Worm (Caenorhabditis elegans) whole organism, L1 larva: Measurements from ENCODE around the gene col-110.

Source experiments
- C16A3.4 ChIP-seq: fragments of 150-350 bp; optimal IDR thresholded peaks from 2 replicates; lab custom pipeline; 2014; ENCODE audit warnings: missing biosample characterization, missing genetic modification characterization
- C34B4.2 ChIP-seq: sonication (generic microtip); optimal IDR thresholded peaks from 2 replicates; lab custom pipeline; 2017; ENCODE audit warnings: mild to moderate bottlenecking, missing genetic modification characterization, missing compliant biosample characterization
- F16B12.6 ChIP-seq: fragments of 150-350 bp; optimal IDR thresholded peaks from 2 replicates; lab custom pipeline; 2014; ENCODE audit warnings: missing biosample characterization, missing genetic modification characterization
- alr-1 ChIP-seq: fragments of 200-800 bp; sonication (Bioruptor generic); optimal IDR thresholded peaks from 2 replicates; lab custom pipeline; 2018; ENCODE audit warnings: borderline replicate concordance, mild to moderate bottlenecking, missing genetic modification characterization, missing compliant biosample characterization
- aly-2 ChIP-seq: fragments of 150-350 bp; optimal IDR thresholded peaks from 2 replicates; lab custom pipeline; 2014; ENCODE audit warnings: missing biosample characterization, missing genetic modification characterization
- ama-1 ChIP-seq: fragments of 150-350 bp; optimal IDR thresholded peaks from 2 replicates; lab custom pipeline; 2014
- dsc-1 ChIP-seq: sonication (generic microtip); optimal IDR thresholded peaks from 2 replicates; lab custom pipeline; 2016; ENCODE audit warnings: mild to moderate bottlenecking, missing genetic modification characterization, missing compliant biosample characterization
- efl-1 ChIP-seq, 4 experiments: fragments of 150-350 bp; optimal IDR thresholded peaks in 3 of 4; peaks in 1 of 4; 1 replicate in 1 of 4; 2 replicates in 3 of 4; lab custom pipeline; 2014; ENCODE audit warnings: missing biosample characterization in 2 of 4, missing genetic modification characterization in 2 of 4, missing genetic modification reagents in 2 of 4
- egl-13 ChIP-seq: sonication (generic microtip); optimal IDR thresholded peaks from 2 replicates; lab custom pipeline; 2016; ENCODE audit warnings: missing genotype, missing genetic modification reagents, missing genetic modification characterization, missing compliant biosample characterization
- elt-3 ChIP-seq, 6 experiments: fragments of 150-350 bp in 1 of 6; sonication (generic microtip); optimal IDR thresholded peaks; 2 replicates each; lab custom pipeline; 2017 to 2018; ENCODE audit warnings: missing biosample characterization in 6 of 6, missing genetic modification characterization in 6 of 6, inconsistent platforms in 1 of 6
- ets-5 ChIP-seq: fragments of 200-800 bp; sonication (Bioruptor generic); IDR thresholded peaks from 2 replicates; pipeline ENCODE4 v1.3.6; 2022; ENCODE audit warnings: missing genetic modification characterization, missing compliant biosample characterization
- fkh-4 ChIP-seq: sonication (generic microtip); optimal IDR thresholded peaks from 2 replicates; lab custom pipeline; 2016; ENCODE audit warnings: missing compliant biosample characterization, missing genetic modification characterization, borderline replicate concordance
- grh-1 ChIP-seq: fragments of 200-800 bp; sonication (Bioruptor generic); IDR thresholded peaks from 2 replicates; pipeline ENCODE4 v1.3.6; 2022; ENCODE audit warnings: missing genetic modification reagents, missing genetic modification characterization, missing compliant biosample characterization
- hlh-17 ChIP-seq: fragments of 200-800 bp; sonication (Bioruptor generic); optimal IDR thresholded peaks from 2 replicates; lab custom pipeline; 2018; ENCODE audit warnings: missing genetic modification characterization, mild to moderate bottlenecking, missing compliant biosample characterization, moderate library complexity, borderline replicate concordance
- irx-1 ChIP-seq: sonication (generic microtip); optimal IDR thresholded peaks from 2 replicates; lab custom pipeline; 2016; ENCODE audit warnings: missing genetic modification characterization, missing compliant biosample characterization
- lin-14 ChIP-seq: fragments of 200-800 bp; sonication (Bioruptor generic); optimal IDR thresholded peaks from 2 replicates; lab custom pipeline; 2018; ENCODE audit warnings: mild to moderate bottlenecking, missing genetic modification characterization, moderate library complexity, missing compliant biosample characterization
- lir-3 ChIP-seq: sonication (generic microtip); optimal IDR thresholded peaks from 2 replicates; lab custom pipeline; 2016; ENCODE audit warnings: mild to moderate bottlenecking, missing genetic modification characterization, moderate library complexity, missing compliant biosample characterization; ENCODE audit not compliant: poor library complexity
- lsy-2 ChIP-seq, 2 experiments: fragments of 150-350 bp; optimal IDR thresholded peaks; 2 replicates each; lab custom pipeline; 2014; ENCODE audit warnings: missing biosample characterization in 2 of 2, missing genetic modification characterization in 2 of 2
- nhr-11 ChIP-seq: fragments of 150-350 bp; optimal IDR thresholded peaks from 2 replicates; lab custom pipeline; 2014; ENCODE audit warnings: missing biosample characterization, missing genetic modification characterization
- nhr-12 ChIP-seq: sonication (generic microtip); optimal IDR thresholded peaks from 2 replicates; lab custom pipeline; 2017; ENCODE audit warnings: missing biosample characterization, missing genetic modification characterization
- nhr-237 ChIP-seq: fragments of 150-350 bp; optimal IDR thresholded peaks from 2 replicates; lab custom pipeline; 2014; ENCODE audit warnings: missing biosample characterization, missing genetic modification characterization
- nhr-28 ChIP-seq: fragments of 150-350 bp; optimal IDR thresholded peaks from 2 replicates; lab custom pipeline; 2014; ENCODE audit warnings: missing biosample characterization, missing genetic modification characterization
- nhr-71 ChIP-seq: sonication (generic microtip); optimal IDR thresholded peaks from 2 replicates; lab custom pipeline; 2016; ENCODE audit warnings: mild to moderate bottlenecking, missing genetic modification characterization, moderate library complexity, missing compliant biosample characterization
- nhr-84 ChIP-seq: sonication (generic microtip); optimal IDR thresholded peaks from 2 replicates; lab custom pipeline; 2017; ENCODE audit warnings: missing biosample characterization, missing genetic modification characterization
- nhr-90 ChIP-seq: sonication (generic microtip); optimal IDR thresholded peaks from 2 replicates; lab custom pipeline; 2016; ENCODE audit warnings: mild to moderate bottlenecking, missing genetic modification characterization, missing compliant biosample characterization; ENCODE audit not compliant: poor library complexity
- pag-3 ChIP-seq: sonication (generic microtip); optimal IDR thresholded peaks from 2 replicates; lab custom pipeline; 2017; ENCODE audit warnings: missing genetic modification characterization, mild to moderate bottlenecking, missing compliant biosample characterization, antibody characterized with exemption, borderline replicate concordance; ENCODE audit not compliant: insufficient read depth
- pqm-1 ChIP-seq: sonication (generic microtip); optimal IDR thresholded peaks from 3 replicates; lab custom pipeline; 2017; ENCODE audit warnings: missing biosample characterization, missing genetic modification characterization
- rnt-1 ChIP-seq: sonication (generic microtip); optimal IDR thresholded peaks from 2 replicates; lab custom pipeline; 2016; ENCODE audit warnings: mild to moderate bottlenecking, missing genetic modification characterization, moderate library complexity, missing compliant biosample characterization
- skn-1 ChIP-seq: fragments of 150-350 bp; optimal IDR thresholded peaks from 2 replicates; lab custom pipeline; 2014; ENCODE audit warnings: missing biosample characterization, missing genetic modification characterization
- snu-23 ChIP-seq: sonication (generic microtip); optimal IDR thresholded peaks from 2 replicates; lab custom pipeline; 2016; ENCODE audit warnings: missing genetic modification characterization, missing compliant biosample characterization
- sox-4 ChIP-seq: sonication (generic microtip); optimal IDR thresholded peaks from 2 replicates; lab custom pipeline; 2016; ENCODE audit warnings: missing genetic modification characterization, missing compliant biosample characterization
- sup-37 ChIP-seq: fragments of 200-800 bp; sonication (Bioruptor generic); optimal IDR thresholded peaks from 2 replicates; lab custom pipeline; 2018; ENCODE audit warnings: mild to moderate bottlenecking, missing genetic modification characterization, missing compliant biosample characterization
- tbx-2 ChIP-seq: sonication (generic microtip); optimal IDR thresholded peaks from 2 replicates; lab custom pipeline; 2016; ENCODE audit warnings: missing genetic modification characterization, missing compliant biosample characterization
- unc-62 ChIP-seq: fragments of 150-350 bp; optimal IDR thresholded peaks from 2 replicates; lab custom pipeline; 2014; ENCODE audit warnings: missing biosample characterization, missing genetic modification reagents, missing genetic modification characterization
- unc-86 ChIP-seq: sonication (generic microtip); optimal IDR thresholded peaks from 2 replicates; lab custom pipeline; 2016; ENCODE audit warnings: missing genetic modification characterization, missing compliant biosample characterization
- xbp-1 ChIP-seq: sonication (generic microtip); optimal IDR thresholded peaks from 2 replicates; lab custom pipeline; 2016; ENCODE audit warnings: missing genetic modification characterization, missing compliant biosample characterization
- zag-1 ChIP-seq: fragments of 150-350 bp; optimal IDR thresholded peaks from 2 replicates; lab custom pipeline; 2014; ENCODE audit warnings: missing biosample characterization, missing genetic modification characterization
- ztf-11 ChIP-seq, 2 experiments: sonication (generic microtip); optimal IDR thresholded peaks; 2 replicates each; lab custom pipeline; 2016 to 2017; ENCODE audit warnings: missing genetic modification characterization in 2 of 2, missing biosample characterization in 1 of 2, missing compliant biosample characterization in 1 of 2
- ztf-4 ChIP-seq: fragments of 150-350 bp; optimal IDR thresholded peaks from 2 replicates; lab custom pipeline; 2014; ENCODE audit warnings: missing biosample characterization, missing genetic modification characterization

Gene col-110

ce11 chrIV:4650624-4651094, 41.2 kb upstream of the col-110 start, which contains the start of gene ubc-9 (continued):
- TF ChIP-seq lsy-2 (tag; optimal IDR thresholded peaks at IDR 0.05; lab: Kevin White, UChicago) = peak; percentile 74 to 76
- TF ChIP-seq grh-1 (GFP tag; lab: Robert Waterston, UW) = peak; percentile 59
- no peak for TF ChIP-seq nhr-84 (tag; lab: Kevin White, UChicago)
- TF ChIP-seq nhr-11 (tag; lab: Kevin White, UChicago) = no peak
- peak; percentile 88 for TF ChIP-seq snu-23
- TF ChIP-seq sup-37 (GFP tag; lab: Kevin White, UChicago) = no peak
- TF ChIP-seq skn-1 (tag; lab: Kevin White, UChicago) = peak; percentile 56
- TF ChIP-seq rnt-1 (tag; lab: Kevin White, UChicago) = peak; percentile 62
- TF ChIP-seq zag-1 = no peak
- TF ChIP-seq F16B12.6 (tag; lab: Kevin White, UChicago) = peak; percentile 16
- peak; percentile 88 for TF ChIP-seq nhr-71
- no peak for TF ChIP-seq pag-3 (tag; lab: Kevin White, UChicago)
- TF ChIP-seq dsc-1 (tag; lab: Kevin White, UChicago) = peak; percentile 72
- TF ChIP-seq nhr-90 (tag; lab: Kevin White, UChicago) = peak; percentile 77
- TF ChIP-seq elt-3 (tag; optimal IDR thresholded peaks at IDR 0.05; lab: Kevin White, UChicago) = peak in 2 of 6 experiments; percentile 18 to 25
- TF ChIP-seq lin-14 (GFP tag; lab: Kevin White, UChicago) = peak; percentile 83
- TF ChIP-seq egl-13 (tag; lab: Kevin White, UChicago) = peak; percentile 54
- no peak for TF ChIP-seq aly-2 (tag; lab: Kevin White, UChicago)
- no peak for TF ChIP-seq nhr-28 (tag; lab: Kevin White, UChicago)
- no peak for TF ChIP-seq nhr-12 (tag; lab: Kevin White, UChicago)
- peak; percentile 35 for TF ChIP-seq sox-4 (tag; lab: Kevin White, UChicago)
- TF ChIP-seq ama-1 (lab: Kevin White, UChicago) = no peak
- TF ChIP-seq lir-3 = peak; percentile 39
- no peak for TF ChIP-seq hlh-17
- TF ChIP-seq fkh-4 (tag; lab: Kevin White, UChicago) = no peak
- no peak for TF ChIP-seq ets-5
- TF ChIP-seq unc-86 (tag; lab: Kevin White, UChicago) = peak; percentile 70
- peak in 1 of 2 experiments; percentile 15 for TF ChIP-seq ztf-11 (tag; optimal IDR thresholded peaks at IDR 0.05; lab: Kevin White, UChicago)
- TF ChIP-seq unc-62 (GFP tag; lab: Kevin White, UChicago) = no peak
- TF ChIP-seq C34B4.2 (tag; lab: Kevin White, UChicago) = peak; percentile 93
- no peak for TF ChIP-seq pqm-1 (tag; lab: Kevin White, UChicago)
- TF ChIP-seq irx-1 (tag; lab: Kevin White, UChicago) = peak; percentile 22
- TF ChIP-seq C16A3.4 = peak; percentile 73

ce11 chrIV:4649460-4649859, 40.0 kb upstream of the col-110 start, which contains the start of gene F29B9.7:
Gene F29B9.7, plus strand, starts transcription at chrIV:4649760.
- TF ChIP-seq ztf-4 (tag; lab: Kevin White, UChicago) = no peak
- no peak for TF ChIP-seq nhr-237
- TF ChIP-seq xbp-1 = no peak
- TF ChIP-seq tbx-2 = no peak
- no peak for TF ChIP-seq alr-1 (tag; lab: Kevin White, UChicago)

ce11 chrIV:4647385-4647784, 37.9 kb upstream of the col-110 start, which contains the start of gene F29B9.8:
Gene F29B9.8, plus strand, starts transcription at chrIV:4647685.
- TF ChIP-seq efl-1 (optimal IDR thresholded peaks at IDR 0.05; lab: Kevin White, UChicago) = no peak
- peak in 1 of 2 experiments; percentile 29 for TF ChIP-seq efl-1 (GFP tag; optimal IDR thresholded peaks at IDR 0.05 in 1 of 2; lab: Kevin White, UChicago)
- no peak for TF ChIP-seq sox-4 (tag; lab: Kevin White, UChicago)
